Fruit fly (Drosophila melanogaster) whole organism, adult: Measurements from ENCODE around the gene SmB.
A peak's percentile ranks its signal among the peaks of the same experiment; 100 is the strongest.

ENCODE experiments used
- CG11617 ChIP-seq: fragments of 200-800 bp; sonication (Bioruptor generic); optimal IDR thresholded peaks from 2 replicates; lab custom pipeline; 2017; ENCODE audit warnings: mild to moderate bottlenecking, missing biosample characterization, missing genetic modification reagents, missing genetic modification characterization
- CG12768 ChIP-seq: fragments of 200-800 bp; sonication (Bioruptor generic); optimal IDR thresholded peaks from 2 replicates; lab custom pipeline; 2017; ENCODE audit warnings: missing biosample characterization, missing genetic modification characterization, mild to moderate bottlenecking, moderate library complexity, missing genetic modification reagents
- CG14711 ChIP-seq: fragments of 200-800 bp; sonication (Bioruptor generic); optimal IDR thresholded peaks from 2 replicates; lab custom pipeline; 2018; ENCODE audit warnings: missing biosample characterization, mild to moderate bottlenecking, missing genetic modification characterization, moderate library complexity
- CG1620 ChIP-seq: fragments of 200-800 bp; sonication (Bioruptor generic); optimal IDR thresholded peaks from 2 replicates; lab custom pipeline; 2016; ENCODE audit warnings: missing biosample characterization, missing genetic modification characterization
- CG33017 ChIP-seq: fragments of 200-800 bp; sonication (Bioruptor generic); optimal IDR thresholded peaks from 2 replicates; lab custom pipeline; 2018; ENCODE audit warnings: missing biosample characterization, mild to moderate bottlenecking, missing genetic modification characterization, moderate library complexity
- CG5204 ChIP-seq: fragments of 200-800 bp; sonication (Bioruptor generic); optimal IDR thresholded peaks from 2 replicates; lab custom pipeline; 2016; ENCODE audit warnings: missing biosample characterization, missing genetic modification characterization
- CG7045 ChIP-seq: fragments of 200-800 bp; sonication (Bioruptor generic); optimal IDR thresholded peaks from 2 replicates; lab custom pipeline; 2017; ENCODE audit warnings: missing biosample characterization, mild to moderate bottlenecking, missing genetic modification characterization
- CG7101 ChIP-seq: fragments of 200-800 bp; sonication (Bioruptor generic); optimal IDR thresholded peaks from 2 replicates; lab custom pipeline; 2018; ENCODE audit warnings: missing biosample characterization, mild to moderate bottlenecking, missing genetic modification characterization, moderate library complexity
- Clk ChIP-seq: fragments of 200-800 bp; sonication (Bioruptor generic); optimal IDR thresholded peaks from 2 replicates; lab custom pipeline; 2017; ENCODE audit warnings: missing biosample characterization, missing genetic modification characterization
- Crg-1 ChIP-seq: fragments of 200-800 bp; sonication (Bioruptor generic); optimal IDR thresholded peaks from 2 replicates; lab custom pipeline; 2016; ENCODE audit warnings: missing biosample characterization, missing genetic modification characterization
- Hr96 ChIP-seq: fragments of 200-800 bp; sonication (Bioruptor generic); optimal IDR thresholded peaks from 2 replicates; lab custom pipeline; 2016; ENCODE audit warnings: missing biosample characterization, missing genetic modification characterization
- Mnt ChIP-seq: fragments of 200-800 bp; sonication (Bioruptor generic); optimal IDR thresholded peaks from 2 replicates; lab custom pipeline; 2016; ENCODE audit warnings: missing biosample characterization, mild to moderate bottlenecking, missing genetic modification characterization
- bab1 ChIP-seq: fragments of 200-800 bp; sonication (Bioruptor generic); optimal IDR thresholded peaks from 3 replicates; lab custom pipeline; 2019; ENCODE audit warnings: missing biosample characterization, mild to moderate bottlenecking, missing genetic modification characterization, moderate library complexity
- cic ChIP-seq: fragments of 200-800 bp; sonication (Bioruptor generic); optimal IDR thresholded peaks from 2 replicates; lab custom pipeline; 2017; ENCODE audit warnings: missing biosample characterization, mild to moderate bottlenecking, missing genetic modification characterization, moderate library complexity
- cnc ChIP-seq, 2 experiments: fragments of >200 bp; optimal IDR thresholded peaks; 2 replicates each; lab custom pipeline; 2017
- kay ChIP-seq: fragments of 200-800 bp; sonication (Bioruptor generic); peaks from one replicate; lab custom pipeline; 2016; ENCODE audit warnings: missing biosample characterization, missing genetic modification characterization, borderline replicate concordance
- ovo ChIP-seq: fragments of 200-800 bp; sonication (Bioruptor generic); optimal IDR thresholded peaks from 2 replicates; lab custom pipeline; 2016; ENCODE audit warnings: missing biosample characterization, missing genetic modification characterization
- pad ChIP-seq: fragments of 200-800 bp; sonication (Bioruptor generic); optimal IDR thresholded peaks from 3 replicates; lab custom pipeline; 2017; ENCODE audit warnings: missing biosample characterization, missing genetic modification characterization, mild to moderate bottlenecking, moderate library complexity, missing genetic modification reagents
- tj ChIP-seq: fragments of 200-800 bp; sonication (Bioruptor generic); optimal IDR thresholded peaks from 3 replicates; lab custom pipeline; 2017; ENCODE audit warnings: missing biosample characterization, mild to moderate bottlenecking, missing genetic modification characterization, moderate library complexity
- toe ChIP-seq: fragments of 200-800 bp; sonication (Bioruptor generic); optimal IDR thresholded peaks from 2 replicates; lab custom pipeline; 2016; ENCODE audit warnings: missing biosample characterization, missing genetic modification characterization

The SmB gene

DNA sequence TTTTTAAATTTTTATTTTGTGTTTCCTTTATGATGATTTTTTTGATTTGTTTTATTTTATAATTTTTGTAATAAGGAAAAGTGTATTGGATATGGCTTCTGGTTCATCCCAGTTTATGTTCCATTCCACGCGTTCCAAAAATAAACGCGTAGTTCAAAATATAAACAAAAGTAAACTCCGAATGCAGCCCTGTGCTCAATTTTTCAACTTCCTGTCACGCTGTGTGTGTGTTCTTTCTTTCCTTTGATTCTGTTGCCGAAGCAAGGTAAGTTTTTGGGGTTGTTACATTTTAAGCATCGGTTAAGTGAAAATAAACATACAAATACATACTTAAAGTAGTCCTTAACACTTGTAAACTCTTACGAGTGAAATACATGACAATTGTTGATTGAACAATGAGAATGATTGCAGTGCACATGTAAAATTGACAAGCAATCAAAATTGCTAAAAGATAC lies 18.3 kb downstream of the SmB start, which contains the start of the genes Ip259 and RpS27A:
Gene Ip259, plus strand, starts transcription at position 231 of the 455 bp plus-strand sequence.
Gene RpS27A, plus strand, starts transcription at position 231 of the 455 bp plus-strand sequence.
- peak; percentile 83 for TF ChIP-seq CG1620 (GFP tag; lab: Kevin White, UChicago)
- no peak for TF ChIP-seq CG5204 (GFP tag; lab: Kevin White, UChicago)
- peak; percentile 59 for TF ChIP-seq CG33017 (tag; lab: Kevin White, UChicago)
- TF ChIP-seq cic, result no peak
- TF ChIP-seq Clk (GFP tag; lab: Kevin White, UChicago), result peak; percentile 74
- TF ChIP-seq Crg-1 (GFP tag; lab: Kevin White, UChicago), result peak; percentile 83
- peak; percentile 60 for TF ChIP-seq CG14711
- TF ChIP-seq ovo, result no peak
- TF ChIP-seq pad (GFP tag; lab: Kevin White, UChicago), result peak; percentile 64
- TF ChIP-seq bab1 (GFP tag; lab: Kevin White, UChicago), result peak; percentile 73
- TF ChIP-seq Mnt (GFP tag; lab: Kevin White, UChicago), result peak; percentile 90
- no peak for TF ChIP-seq cnc (optimal IDR thresholded peaks at IDR 0.05; lab: Kevin White, UChicago)
- TF ChIP-seq CG11617 (GFP tag; lab: Kevin White, UChicago), result peak; percentile 86
- no peak for TF ChIP-seq toe (GFP tag; lab: Kevin White, UChicago)
- peak; percentile 54 for TF ChIP-seq kay (GFP tag; lab: Kevin White, UChicago)
- TF ChIP-seq CG7045 (GFP tag; lab: Kevin White, UChicago), result peak; percentile 80
- no peak for TF ChIP-seq Hr96 (GFP tag; lab: Kevin White, UChicago)
- peak; percentile 53 for TF ChIP-seq tj (GFP tag; lab: Kevin White, UChicago)
- peak; percentile 87 for TF ChIP-seq CG7101 (tag; lab: Kevin White, UChicago)
- peak; percentile 80 for TF ChIP-seq CG12768 (GFP tag; lab: Kevin White, UChicago)

DNA sequence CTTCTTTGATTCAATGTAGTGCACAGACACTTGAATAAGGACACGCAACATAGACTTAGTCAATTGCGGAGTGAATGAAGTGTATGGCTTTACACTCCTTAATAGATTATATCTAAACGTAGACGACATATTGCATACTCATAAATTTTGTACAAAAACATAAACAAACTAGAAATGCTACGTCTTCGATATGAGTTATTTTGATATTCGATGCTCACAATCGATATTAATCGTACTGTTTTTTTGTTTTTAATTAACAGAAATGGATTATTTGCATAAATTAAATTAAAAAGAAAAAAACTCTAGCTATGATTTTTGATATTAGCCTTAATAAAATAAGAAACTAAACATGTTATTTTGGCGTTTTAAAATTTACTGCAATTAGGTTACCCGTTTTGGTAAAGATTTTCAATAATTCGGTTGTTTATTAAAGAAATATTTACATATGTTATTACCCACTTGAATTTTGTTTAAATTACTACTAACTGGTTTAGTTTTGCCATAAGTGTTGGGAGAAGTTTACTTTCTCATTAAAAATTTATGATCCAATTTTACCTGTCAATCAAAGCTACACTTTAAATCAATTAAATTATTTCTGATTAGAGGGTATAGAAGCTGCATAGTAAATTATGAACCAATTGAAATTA lies 21.3 kb downstream of the SmB start, which contains the start of the genes CG17768, LSm-4 and Ir31a:
Gene CG17768, minus strand, starts transcription at position 196 of the 647 bp plus-strand sequence.
Gene LSm-4, minus strand, starts transcription at position 196 of the 647 bp plus-strand sequence.
Gene Ir31a, plus strand, starts transcription at position 558 of the 647 bp plus-strand sequence.
- no peak for TF ChIP-seq CG7101 (tag; lab: Kevin White, UChicago)
- TF ChIP-seq Mnt (GFP tag; lab: Kevin White, UChicago), result no peak
- no peak for TF ChIP-seq cnc (optimal IDR thresholded peaks at IDR 0.05; lab: Kevin White, UChicago)
- TF ChIP-seq CG5204 (GFP tag; lab: Kevin White, UChicago), result no peak
- TF ChIP-seq Clk (GFP tag; lab: Kevin White, UChicago), result no peak
- no peak for TF ChIP-seq CG33017 (tag; lab: Kevin White, UChicago)
- no peak for TF ChIP-seq CG14711
- TF ChIP-seq kay (GFP tag; lab: Kevin White, UChicago), result no peak
- TF ChIP-seq CG7045 (GFP tag; lab: Kevin White, UChicago), result no peak
- TF ChIP-seq cic, result no peak
- no peak for TF ChIP-seq bab1 (GFP tag; lab: Kevin White, UChicago)
- no peak for TF ChIP-seq CG11617 (GFP tag; lab: Kevin White, UChicago)
- no peak for TF ChIP-seq CG1620 (GFP tag; lab: Kevin White, UChicago)
- TF ChIP-seq CG12768 (GFP tag; lab: Kevin White, UChicago), result no peak
- no peak for TF ChIP-seq toe (GFP tag; lab: Kevin White, UChicago)
- TF ChIP-seq Hr96 (GFP tag; lab: Kevin White, UChicago), result no peak
- no peak for TF ChIP-seq ovo
- TF ChIP-seq tj (GFP tag; lab: Kevin White, UChicago), result no peak
- TF ChIP-seq pad (GFP tag; lab: Kevin White, UChicago), result no peak
- no peak for TF ChIP-seq Crg-1 (GFP tag; lab: Kevin White, UChicago)

DNA sequence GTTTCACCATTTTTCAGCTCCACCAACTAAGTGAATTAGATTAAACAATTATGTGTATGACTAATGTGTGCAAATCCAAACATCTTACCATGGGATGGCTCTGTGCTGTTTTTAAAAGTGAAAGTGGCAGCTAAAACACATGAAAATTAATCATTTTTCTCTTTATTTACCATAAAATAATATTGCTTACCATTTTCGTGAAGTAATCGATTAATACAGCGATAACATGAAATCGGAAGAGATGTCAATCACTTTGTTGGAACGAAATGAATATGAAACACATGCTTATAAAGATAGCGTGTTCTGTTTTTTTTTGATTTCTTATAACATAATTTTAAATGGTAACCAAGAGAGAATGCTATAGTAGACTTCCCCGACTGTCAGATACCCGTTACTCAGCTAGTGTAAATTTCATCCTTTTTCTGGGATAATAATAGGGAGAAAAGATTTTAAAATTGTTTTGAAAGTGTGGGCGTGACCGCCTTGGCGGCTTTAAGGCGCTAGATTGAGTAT lies 22.6 kb downstream of the SmB start:
- TF ChIP-seq CG11617 (GFP tag; lab: Kevin White, UChicago) (no peak), kay (GFP tag; lab: Kevin White, UChicago) (peak; percentile 86), cic (no peak), bab1 (GFP tag; lab: Kevin White, UChicago) (peak; percentile 39)

DNA sequence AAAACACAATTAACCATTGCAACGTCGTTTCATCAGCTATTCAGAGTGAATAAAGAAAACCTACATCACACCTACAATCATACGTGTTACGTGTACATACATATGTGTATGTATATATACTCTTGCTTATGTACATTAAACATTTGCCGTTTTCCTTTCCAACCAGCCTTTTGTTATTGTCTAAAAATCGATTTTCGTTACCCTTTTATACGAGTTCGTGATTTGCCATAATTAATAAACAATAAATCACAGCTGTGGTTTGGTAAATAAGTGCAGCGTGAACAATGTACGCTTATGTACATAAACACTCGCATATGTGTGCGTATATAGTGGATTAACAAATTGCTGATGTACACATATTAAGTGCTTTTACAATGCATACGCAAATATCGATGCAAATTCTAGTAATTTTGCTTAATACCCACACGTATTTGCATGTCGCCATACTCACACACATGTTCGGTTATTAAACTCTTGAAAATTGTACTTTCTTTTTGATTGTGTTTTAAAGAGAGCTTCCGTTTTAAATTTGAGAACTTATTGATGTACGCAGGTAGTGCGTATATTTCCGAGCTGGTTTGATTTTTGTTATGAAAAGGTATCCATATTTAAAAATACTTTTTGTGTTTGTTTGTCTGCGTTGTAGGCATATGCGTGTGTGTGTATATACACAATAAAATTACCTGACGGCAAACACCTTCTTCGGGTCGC lies 29.4 kb downstream of the SmB start:
- TF ChIP-seq cnc (optimal IDR thresholded peaks at IDR 0.05; lab: Kevin White, UChicago) (no peak), tj (GFP tag; lab: Kevin White, UChicago) (peak; percentile 84), CG7101 (tag; lab: Kevin White, UChicago) (no peak), cic (peak; percentile 59), Mnt (GFP tag; lab: Kevin White, UChicago) (peak; percentile 65), CG14711 (no peak), CG5204 (GFP tag; lab: Kevin White, UChicago) (no peak), ovo (no peak), kay (GFP tag; lab: Kevin White, UChicago) (peak; percentile 99), CG11617 (GFP tag; lab: Kevin White, UChicago) (no peak), pad (GFP tag; lab: Kevin White, UChicago) (no peak)

DNA sequence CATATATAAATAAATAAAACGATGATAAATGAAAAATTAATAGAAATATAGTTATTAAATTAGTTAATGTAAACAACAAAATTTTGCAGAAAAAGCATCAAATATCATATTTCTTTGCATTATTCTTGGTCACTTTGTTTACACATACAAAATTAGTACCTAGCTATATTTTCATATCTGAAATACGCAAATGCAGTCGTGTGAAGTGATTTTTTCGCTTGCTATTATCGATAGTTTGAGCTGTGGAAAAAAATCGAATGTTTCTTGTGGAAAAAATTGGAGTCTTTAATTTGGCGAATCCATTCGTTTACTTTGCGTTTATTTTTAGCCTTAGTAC lies 30.0 kb downstream of the SmB start, which contains the start of gene Cnot4:
Gene Cnot4, plus strand, starts transcription at position 229 of the 337 bp plus-strand sequence.
- TF ChIP-seq bab1 (GFP tag; lab: Kevin White, UChicago) (no peak), cnc (optimal IDR thresholded peaks at IDR 0.05; lab: Kevin White, UChicago) (no peak), CG12768 (GFP tag; lab: Kevin White, UChicago) (no peak), CG33017 (tag; lab: Kevin White, UChicago) (no peak), Clk (GFP tag; lab: Kevin White, UChicago) (no peak), pad (GFP tag; lab: Kevin White, UChicago) (no peak), tj (GFP tag; lab: Kevin White, UChicago) (no peak), cic (no peak), Crg-1 (GFP tag; lab: Kevin White, UChicago) (no peak), kay (GFP tag; lab: Kevin White, UChicago) (no peak), CG7101 (tag; lab: Kevin White, UChicago) (no peak), CG14711 (no peak), toe (GFP tag; lab: Kevin White, UChicago) (no peak), ovo (no peak), CG11617 (GFP tag; lab: Kevin White, UChicago) (no peak), CG5204 (GFP tag; lab: Kevin White, UChicago) (no peak), CG1620 (GFP tag; lab: Kevin White, UChicago) (no peak), Mnt (GFP tag; lab: Kevin White, UChicago) (no peak)
